Fruit fly (Drosophila melanogaster) whole organism, embryonic: ENCODE results near the gene PlexA.
A peak's percentile ranks its signal among the peaks of the same experiment; 100 is the strongest.

Experiments
- Antp ChIP-seq: fragments of 200-800 bp; sonication (Bioruptor generic); optimal IDR thresholded peaks from 3 replicates; lab custom pipeline; 2016; ENCODE audit warnings: missing biosample characterization, missing genetic modification characterization
- Bteb2 ChIP-seq: fragments of 200-800 bp; sonication (Bioruptor generic); optimal IDR thresholded peaks from 2 replicates; lab custom pipeline; 2016; ENCODE audit warnings: missing biosample characterization, missing genetic modification characterization
- CG10321 ChIP-seq: fragments of 200-800 bp; sonication (Bioruptor generic); IDR thresholded peaks from 2 replicates; pipeline ENCODE4 v1.3.6; 2022; ENCODE audit warnings: missing biosample characterization, missing genetic modification characterization
- CG12744 ChIP-seq: fragments of 200-800 bp; sonication (Bioruptor generic); optimal IDR thresholded peaks from 2 replicates; lab custom pipeline; 2016; ENCODE audit warnings: missing biosample characterization, missing genetic modification characterization
- CG13287 ChIP-seq: fragments of 200-800 bp; sonication (Bioruptor generic); IDR thresholded peaks from 2 replicates; pipeline ENCODE4 v1.3.6; 2022; ENCODE audit warnings: missing biosample characterization, missing genetic modification characterization; ENCODE audit not compliant: partially characterized antibody
- CG1529 ChIP-seq: fragments of 200-800 bp; sonication (Bioruptor generic); optimal IDR thresholded peaks from 3 replicates; lab custom pipeline; 2018; ENCODE audit warnings: missing biosample characterization, missing genetic modification characterization
- CG15479 ChIP-seq: fragments of 200-800 bp; sonication (Bioruptor generic); optimal IDR thresholded peaks from 3 replicates; lab custom pipeline; 2019; ENCODE audit warnings: missing biosample characterization, mild to moderate bottlenecking, missing genetic modification characterization, moderate library complexity
- CG17385 ChIP-seq: fragments of 200-800 bp; sonication (Bioruptor generic); optimal IDR thresholded peaks from 3 replicates; lab custom pipeline; 2018; ENCODE audit warnings: missing biosample characterization, mild to moderate bottlenecking, missing genetic modification characterization
- CG1792 ChIP-seq: fragments of 200-800 bp; sonication (Bioruptor generic); optimal IDR thresholded peaks from 2 replicates; lab custom pipeline; 2016; ENCODE audit warnings: missing biosample characterization, missing genetic modification characterization
- CG1832 ChIP-seq: fragments of 200-800 bp; sonication (Bioruptor generic); optimal IDR thresholded peaks from 2 replicates; lab custom pipeline; 2017; ENCODE audit warnings: missing biosample characterization, mild to moderate bottlenecking, missing genetic modification characterization, inconsistent platforms
- CG3838 ChIP-seq: fragments of 200-800 bp; sonication (Bioruptor generic); optimal IDR thresholded peaks from 3 replicates; lab custom pipeline; 2016; ENCODE audit warnings: missing biosample characterization, missing genetic modification characterization
- CG3847 ChIP-seq: fragments of 200-800 bp; sonication (Bioruptor generic); IDR thresholded peaks from 2 replicates; pipeline ENCODE4 v1.3.6; 2022; ENCODE audit warnings: missing biosample characterization, missing genetic modification characterization
- CG3995 ChIP-seq: fragments of 200-800 bp; sonication (Bioruptor generic); optimal IDR thresholded peaks from 3 replicates; lab custom pipeline; 2016; ENCODE audit warnings: missing biosample characterization, missing genetic modification characterization
- CG42726 ChIP-seq: fragments of 200-800 bp; sonication (Bioruptor generic); IDR thresholded peaks from 2 replicates; pipeline ENCODE4 v1.3.6; 2022; ENCODE audit warnings: missing biosample characterization, missing genetic modification characterization; ENCODE audit not compliant: partially characterized antibody
- CG4328 ChIP-seq: fragments of 200-800 bp; sonication (Bioruptor generic); optimal IDR thresholded peaks from 3 replicates; lab custom pipeline; 2017; ENCODE audit warnings: missing biosample characterization, missing genetic modification reagents, missing genetic modification characterization
- CG4424 ChIP-seq: fragments of 200-800 bp; sonication (Bioruptor generic); optimal IDR thresholded peaks from 3 replicates; lab custom pipeline; 2016; ENCODE audit warnings: missing biosample characterization, missing genetic modification characterization
- CG6654 ChIP-seq: fragments of 200-800 bp; sonication (Bioruptor generic); optimal IDR thresholded peaks from 2 replicates; lab custom pipeline; 2017; ENCODE audit warnings: missing biosample characterization, mild to moderate bottlenecking, missing genetic modification characterization
- CG6689 ChIP-seq: fragments of 200-800 bp; sonication (Bioruptor generic); IDR thresholded peaks from 2 replicates; pipeline ENCODE4 v1.3.6; 2022; ENCODE audit warnings: missing biosample characterization, missing genetic modification characterization
- CG6791 ChIP-seq: fragments of 200-800 bp; sonication (Bioruptor generic); IDR thresholded peaks from 3 replicates; pipeline ENCODE4 v1.3.6; 2022; ENCODE audit warnings: missing biosample characterization, missing genetic modification characterization; ENCODE audit not compliant: partially characterized antibody
- CG6813 ChIP-seq: fragments of 200-800 bp; sonication (Bioruptor generic); optimal IDR thresholded peaks from 2 replicates; lab custom pipeline; 2017; ENCODE audit warnings: missing biosample characterization, missing genetic modification characterization, mild to moderate bottlenecking, moderate library complexity, missing genetic modification reagents
- CG8281 ChIP-seq: fragments of 200-800 bp; sonication (Bioruptor generic); optimal IDR thresholded peaks from 2 replicates; lab custom pipeline; 2018; ENCODE audit warnings: missing biosample characterization, mild to moderate bottlenecking, missing genetic modification characterization, moderate library complexity
- CG8359 ChIP-seq: fragments of 200-800 bp; sonication (Bioruptor generic); optimal IDR thresholded peaks from 2 replicates; lab custom pipeline; 2017; ENCODE audit warnings: missing biosample characterization, mild to moderate bottlenecking, missing genetic modification characterization, borderline replicate concordance
- CG9609 ChIP-seq: fragments of 200-800 bp; sonication (Bioruptor generic); optimal IDR thresholded peaks from 3 replicates; lab custom pipeline; 2016; ENCODE audit warnings: missing biosample characterization, missing genetic modification characterization
- CG9876 ChIP-seq: fragments of 200-800 bp; sonication (Bioruptor generic); optimal IDR thresholded peaks from 2 replicates; lab custom pipeline; 2016; ENCODE audit warnings: missing biosample characterization, missing genetic modification characterization
- CrebB ChIP-seq: fragments of 200-800 bp; sonication (Bioruptor generic); optimal IDR thresholded peaks from 3 replicates; lab custom pipeline; 2018; ENCODE audit warnings: missing biosample characterization, mild to moderate bottlenecking, missing genetic modification characterization
- Hr51 ChIP-seq, 2 experiments: fragments of 200-800 bp; sonication (Bioruptor generic); optimal IDR thresholded peaks; 2 replicates in 1 of 2; 3 replicates in 1 of 2; lab custom pipeline; 2016 to 2018; ENCODE audit warnings: missing biosample characterization in 2 of 2, missing genetic modification characterization in 2 of 2, mild to moderate bottlenecking in 1 of 2, moderate library complexity in 1 of 2
- Hr78 ChIP-seq, 2 experiments: fragments of 200-800 bp in 1 of 2; fragments of >200 bp in 1 of 2; sonication (Bioruptor generic) in 1 of 2; optimal IDR thresholded peaks; 2 replicates each; lab custom pipeline; 2017 to 2019; ENCODE audit warnings: missing biosample characterization in 2 of 2, missing genetic modification characterization in 2 of 2, mild to moderate bottlenecking in 1 of 2, moderate library complexity in 1 of 2
- Nf-YB ChIP-seq: fragments of 200-800 bp; sonication (Bioruptor generic); optimal IDR thresholded peaks from 3 replicates; lab custom pipeline; 2019; ENCODE audit warnings: missing biosample characterization, mild to moderate bottlenecking, missing genetic modification characterization, moderate library complexity
- Ravus ChIP-seq: fragments of 200-800 bp; sonication (Bioruptor generic); IDR thresholded peaks from 2 replicates; pipeline ENCODE4 v1.3.6; 2022; ENCODE audit warnings: missing biosample characterization, missing genetic modification characterization
- Xrp1 ChIP-seq: fragments of 200-800 bp; sonication (Bioruptor generic); IDR thresholded peaks from 2 replicates; pipeline ENCODE4 v1.3.6; 2022; ENCODE audit warnings: missing biosample characterization, missing genetic modification characterization
- bcd ChIP-seq: fragments of 200-800 bp; sonication (Bioruptor generic); optimal IDR thresholded peaks from 2 replicates; lab custom pipeline; 2017; ENCODE audit warnings: missing biosample characterization, mild to moderate bottlenecking, missing genetic modification characterization
- cad ChIP-seq: fragments of >200 bp; optimal IDR thresholded peaks from 2 replicates; lab custom pipeline; 2017; ENCODE audit warnings: missing biosample characterization, missing genetic modification characterization
- cato ChIP-seq: fragments of 200-800 bp; sonication (Bioruptor generic); optimal IDR thresholded peaks from 2 replicates; lab custom pipeline; 2016; ENCODE audit warnings: missing biosample characterization, missing genetic modification characterization, borderline replicate concordance
- ci ChIP-seq: fragments of 200-800 bp; sonication (Bioruptor generic); IDR thresholded peaks from 3 replicates; pipeline ENCODE4 v1.3.6; 2022; ENCODE audit warnings: missing biosample characterization, missing genetic modification characterization
- croc ChIP-seq: fragments of 200-800 bp; sonication (Bioruptor generic); conservative IDR thresholded peaks from 3 replicates; pipeline ENCODE4 v1.3.6; 2022; ENCODE audit warnings: missing biosample characterization, missing genetic modification characterization
- crol ChIP-seq: fragments of 200-800 bp; sonication (Bioruptor generic); IDR thresholded peaks from 2 replicates; pipeline ENCODE4 v1.3.6; 2022; ENCODE audit warnings: missing biosample characterization, missing genetic modification characterization
- dimm ChIP-seq: fragments of 200-800 bp; sonication (Bioruptor generic); IDR thresholded peaks from 2 replicates; pipeline ENCODE4 v1.3.6; 2022; ENCODE audit warnings: missing biosample characterization, missing genetic modification characterization
- disco-r ChIP-seq: fragments of 200-800 bp; sonication (Bioruptor generic); optimal IDR thresholded peaks from 2 replicates; lab custom pipeline; 2016; ENCODE audit warnings: missing biosample characterization, missing genetic modification characterization
- dmrt99B ChIP-seq: fragments of 200-800 bp; sonication (Bioruptor generic); optimal IDR thresholded peaks from 2 replicates; lab custom pipeline; 2018; ENCODE audit warnings: missing biosample characterization, mild to moderate bottlenecking, missing genetic modification characterization, moderate library complexity
- lov ChIP-seq, 2 experiments: fragments of 200-800 bp in 1 of 2; fragments of >200 bp in 1 of 2; sonication (Bioruptor generic) in 1 of 2; IDR thresholded peaks in 1 of 2; optimal IDR thresholded peaks in 1 of 2; 2 replicates in 1 of 2; 3 replicates in 1 of 2; pipeline versions ENCODE4 v1.3.6 to Lab custom; 2017 to 2022; ENCODE audit warnings: missing biosample characterization in 1 of 2, missing genetic modification characterization in 1 of 2
- peb ChIP-seq: fragments of 200-800 bp; sonication (Bioruptor generic); IDR thresholded peaks from 2 replicates; pipeline ENCODE4 v1.3.6; 2022; ENCODE audit warnings: missing biosample characterization, missing genetic modification characterization
- pum ChIP-seq: fragments of 200-800 bp; sonication (Bioruptor generic); optimal IDR thresholded peaks from 2 replicates; lab custom pipeline; 2016; ENCODE audit warnings: missing biosample characterization, missing genetic modification characterization
- rib ChIP-seq: fragments of 200-800 bp; sonication (Bioruptor generic); IDR thresholded peaks from 2 replicates; pipeline ENCODE4 v1.3.6; 2022; ENCODE audit warnings: missing biosample characterization, missing genetic modification characterization
- salm ChIP-seq: fragments of 200-800 bp; sonication (Bioruptor generic); optimal IDR thresholded peaks from 2 replicates; lab custom pipeline; 2018; ENCODE audit warnings: missing biosample characterization, mild to moderate bottlenecking, missing genetic modification characterization
- shn ChIP-seq: fragments of 200-800 bp; sonication (Bioruptor generic); optimal IDR thresholded peaks from 3 replicates; lab custom pipeline; 2016; ENCODE audit warnings: missing biosample characterization, missing genetic modification characterization
- slbo ChIP-seq: fragments of 200-800 bp; sonication (Bioruptor generic); IDR thresholded peaks from 2 replicates; pipeline ENCODE4 v1.3.6; 2022; ENCODE audit warnings: missing biosample characterization, missing genetic modification characterization
- slp2 ChIP-seq: fragments of 200-800 bp; sonication (Bioruptor generic); optimal IDR thresholded peaks from 2 replicates; lab custom pipeline; 2016; ENCODE audit warnings: missing biosample characterization, missing genetic modification characterization
- vfl ChIP-seq: fragments of 200-800 bp; sonication (Bioruptor generic); optimal IDR thresholded peaks from 2 replicates; lab custom pipeline; 2016; ENCODE audit warnings: missing biosample characterization, missing genetic modification characterization
- vnd ChIP-seq: fragments of 200-800 bp; sonication (Bioruptor generic); IDR thresholded peaks from 3 replicates; pipeline ENCODE4 v1.3.6; 2022; ENCODE audit warnings: missing biosample characterization, missing genetic modification characterization; ENCODE audit not compliant: partially characterized antibody

Gene PlexA

dm6 chr4:1026806-1027431, at the start of gene PlexA (continued):
- TF ChIP-seq Hr51 (GFP tag; optimal IDR thresholded peaks at IDR 0.05; lab: Kevin White, UChicago) (peak; percentile 18 to 84), CG6654 (GFP tag; lab: Kevin White, UChicago) (peak; percentile 52), CG1792 (GFP tag; lab: Kevin White, UChicago) (no peak), rib (peak; percentile 83), CG10321 (GFP tag; lab: Robert Waterston, UW) (peak; percentile 65), CG6791 (peak; percentile 77), dmrt99B (peak; percentile 85), Bteb2 (GFP tag; lab: Kevin White, UChicago) (peak; percentile 47), CG13287 (GFP tag; lab: Robert Waterston, UW) (peak; percentile 48), CG8359 (GFP tag; lab: Kevin White, UChicago) (no peak), CrebB (tag; lab: Kevin White, UChicago) (peak; percentile 57), pum (GFP tag; lab: Kevin White, UChicago) (peak; percentile 51), CG9876 (GFP tag; lab: Kevin White, UChicago) (peak; percentile 70), CG3838 (no peak), cad (GFP tag; lab: Kevin White, UChicago) (no peak), CG42726 (0 out of 2 replicates have a peak, but pooled peaks have one; percentile 31), lov (optimal IDR thresholded peaks at IDR 0.05; lab: Kevin White, UChicago) (no peak), lov (GFP tag; IDR thresholded peaks at IDR 0.05; lab: Robert Waterston, UW) (peak; percentile 86; the same call in 1 of the 3 replicates), slbo (GFP tag; lab: Robert Waterston, UW) (peak; percentile 98), CG1832 (no peak), CG12744 (GFP tag; lab: Kevin White, UChicago) (no peak), Xrp1 (GFP tag; lab: Robert Waterston, UW) (peak; percentile 89), CG6813 (GFP tag; lab: Kevin White, UChicago) (peak; percentile 5), bcd (GFP tag; lab: Kevin White, UChicago) (peak; percentile 90), disco-r (GFP tag; lab: Kevin White, UChicago) (peak; percentile 32), salm (tag; lab: Kevin White, UChicago) (peak; percentile 54), CG4424 (GFP tag; lab: Kevin White, UChicago) (peak; percentile 82), slp2 (GFP tag; lab: Kevin White, UChicago) (peak; percentile 49), crol (GFP tag; lab: Robert Waterston, UW) (no peak), peb (GFP tag; lab: Robert Waterston, UW) (peak; percentile 83), ci (GFP tag; lab: Robert Waterston, UW) (peak; percentile 92), Antp (GFP tag; lab: Kevin White, UChicago) (peak; percentile 62), CG3995 (peak; percentile 54), vnd (peak; percentile 66; the same call in 2 of the 3 replicates), vfl (GFP tag; lab: Kevin White, UChicago) (peak; percentile 14), CG9609 (peak; percentile 70), cato (peak; percentile 86), Ravus (GFP tag; lab: Robert Waterston, UW) (peak; percentile 83), Hr78 (GFP tag; optimal IDR thresholded peaks at IDR 0.05; lab: Kevin White, UChicago) (no peak), CG3847 (no peak; the same call in 1 of the 2 replicates), CG17385 (GFP tag; lab: Kevin White, UChicago) (peak; percentile 78), shn (GFP tag; lab: Kevin White, UChicago) (peak; percentile 50), dimm (GFP tag; lab: Robert Waterston, UW) (no peak), CG4328 (GFP tag; lab: Kevin White, UChicago) (no peak), CG1529 (peak; percentile 61), CG8281 (tag; lab: Kevin White, UChicago) (peak; percentile 65), CG15479 (GFP tag; lab: Kevin White, UChicago) (peak; percentile 0), croc (GFP tag; lab: Robert Waterston, UW) (peak; percentile 90), Nf-YB (GFP tag; lab: Kevin White, UChicago) (peak; percentile 35), CG6689 (GFP tag; lab: Robert Waterston, UW) (peak; percentile 92)
